Worm (Caenorhabditis elegans) whole organism, early embryonic: ENCODE data around the gene pqn-2.

Source experiments
- F13C5.2 ChIP-seq: sonication (generic microtip); optimal IDR thresholded peaks from 2 replicates; lab custom pipeline; 2017; ENCODE audit warnings: mild to moderate bottlenecking, missing genetic modification characterization, inconsistent platforms, missing compliant biosample characterization
- aly-1 ChIP-seq: sonication (generic microtip); optimal IDR thresholded peaks from 2 replicates; lab custom pipeline; 2016; ENCODE audit warnings: missing genetic modification characterization, missing compliant biosample characterization
- ama-1 ChIP-seq: fragments of 150-350 bp; optimal IDR thresholded peaks from 2 replicates; lab custom pipeline; 2014
- ceh-36 ChIP-seq: sonication (generic microtip); optimal IDR thresholded peaks from 2 replicates; lab custom pipeline; 2016; ENCODE audit warnings: missing genetic modification characterization, inconsistent platforms, missing compliant biosample characterization
- ets-7 ChIP-seq: sonication (generic microtip); optimal IDR thresholded peaks from 2 replicates; lab custom pipeline; 2016; ENCODE audit warnings: missing genotype, missing genetic modification characterization, missing compliant biosample characterization
- flt-1 ChIP-seq: fragments of 200-800 bp; sonication (Bioruptor generic); IDR thresholded peaks from 2 replicates; pipeline ENCODE4 v1.3.6; 2022; ENCODE audit warnings: missing genetic modification characterization, missing compliant biosample characterization
- hnd-1 ChIP-seq: sonication (generic microtip); optimal IDR thresholded peaks from 2 replicates; lab custom pipeline; 2016; ENCODE audit warnings: missing genetic modification characterization, missing compliant biosample characterization
- pes-1 ChIP-seq: fragments of 200-800 bp; sonication (Bioruptor generic); IDR thresholded peaks from 2 replicates; pipeline ENCODE4 v1.3.6; 2022; ENCODE audit warnings: missing genetic modification reagents, missing genetic modification characterization, missing compliant biosample characterization
- scrt-1 ChIP-seq: fragments of 200-800 bp; sonication (Bioruptor generic); IDR thresholded peaks from 2 replicates; pipeline ENCODE4 v1.3.6; 2022; ENCODE audit warnings: missing genetic modification characterization, missing compliant biosample characterization
- tra-4 ChIP-seq: sonication (generic microtip); optimal IDR thresholded peaks from 2 replicates; lab custom pipeline; 2017; ENCODE audit warnings: missing genetic modification characterization, missing compliant biosample characterization

- TF ChIP-seq ama-1 (no peak), ceh-36 (tag; lab: Kevin White, UChicago) (no peak), flt-1 (GFP tag; lab: Robert Waterston, UW) (no peak), F13C5.2 (tag; lab: Kevin White, UChicago) (no peak), ets-7 (no peak), aly-1 (no peak), hnd-1 (tag; lab: Kevin White, UChicago) (no peak), tra-4 (tag; lab: Kevin White, UChicago) (no peak), pes-1 (GFP tag; lab: Robert Waterston, UW) (no peak), scrt-1 (GFP tag; lab: Robert Waterston, UW) (no peak)
Measured at ce11 chrV:10406313-10406712, 24.1 kb downstream of the pqn-2 start, which contains the start of gene F15H10.7.
